Worm (Caenorhabditis elegans): ENCODE measurements around the gene ZK1320.5.

DNA sequence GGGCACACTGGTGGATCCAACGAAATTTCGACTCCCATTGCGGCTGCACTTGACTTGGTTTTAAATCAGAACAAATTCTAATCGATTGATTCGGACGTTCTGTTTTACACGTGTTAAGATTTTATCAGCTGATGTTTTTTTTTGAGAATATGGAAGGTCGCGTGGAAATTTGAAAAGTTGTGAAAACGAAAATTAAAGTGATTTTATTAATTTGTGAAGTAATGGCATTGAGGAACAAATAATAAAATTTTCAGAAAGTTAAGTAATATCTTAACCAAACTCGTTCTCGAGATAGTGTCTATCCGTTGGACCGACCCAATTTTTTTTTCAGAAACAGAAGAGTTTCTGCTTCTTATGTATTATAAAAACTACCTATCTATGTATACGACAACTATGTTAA lies 13.8 kb downstream of the ZK1320.5 start, which contains the start of gene ZK1307.4:
- TF ChIP-seq skn-1 (tag; optimal IDR thresholded peaks at IDR 0.05) (no peak), nhr-12 (tag; optimal IDR thresholded peaks at IDR 0.05) (no peak), pqm-1 (tag; optimal IDR thresholded peaks at IDR 0.05) (no peak)

All from whole organism, L3 larva.